Worm (Caenorhabditis elegans) whole organism, L1 larva: ENCODE measurements around the gene ptr-1.

ENCODE experiments used
- ces-1 ChIP-seq: fragments of 150-350 bp; optimal IDR thresholded peaks from 2 replicates; lab custom pipeline; 2014; ENCODE audit warnings: missing biosample characterization, missing genetic modification reagents, missing genetic modification characterization
- lin-13 ChIP-seq: fragments of 150-350 bp; optimal IDR thresholded peaks from 2 replicates; lab custom pipeline; 2014; ENCODE audit warnings: missing biosample characterization, missing genetic modification reagents, missing genetic modification characterization
- lin-14 ChIP-seq: fragments of 200-800 bp; sonication (Bioruptor generic); optimal IDR thresholded peaks from 2 replicates; lab custom pipeline; 2018; ENCODE audit warnings: mild to moderate bottlenecking, missing genetic modification characterization, moderate library complexity, missing compliant biosample characterization
- lin-15B ChIP-seq: fragments of 150-350 bp; sonication (generic microtip); optimal IDR thresholded peaks from 3 replicates; lab custom pipeline; 2014; ENCODE audit warnings: missing biosample characterization, missing genetic modification characterization
- lin-39 ChIP-seq: fragments of 150-350 bp; optimal IDR thresholded peaks from 2 replicates; lab custom pipeline; 2014; ENCODE audit warnings: missing biosample characterization, missing genetic modification reagents, missing genetic modification characterization
- lsy-2 ChIP-seq, 2 experiments: fragments of 150-350 bp; optimal IDR thresholded peaks; 2 replicates each; lab custom pipeline; 2014; ENCODE audit warnings: missing biosample characterization in 2 of 2, missing genetic modification characterization in 2 of 2
- mdl-1 ChIP-seq, 2 experiments: fragments of 150-350 bp; optimal IDR thresholded peaks; 2 replicates each; lab custom pipeline; 2014 to 2017; ENCODE audit warnings: missing biosample characterization in 2 of 2, missing genetic modification characterization in 2 of 2, inconsistent platforms in 1 of 2
- nhr-19 ChIP-seq: fragments of 200-800 bp; sonication (Bioruptor generic); conservative IDR thresholded peaks from 2 replicates; pipeline ENCODE4 v1.3.6; 2022; ENCODE audit warnings: missing genetic modification characterization, missing compliant biosample characterization
- nhr-77 ChIP-seq: fragments of 150-350 bp; optimal IDR thresholded peaks from 2 replicates; lab custom pipeline; 2014; ENCODE audit warnings: missing biosample characterization, missing genetic modification characterization
- rnt-1 ChIP-seq: sonication (generic microtip); optimal IDR thresholded peaks from 2 replicates; lab custom pipeline; 2016; ENCODE audit warnings: mild to moderate bottlenecking, missing genetic modification characterization, moderate library complexity, missing compliant biosample characterization
- sox-4 ChIP-seq: sonication (generic microtip); optimal IDR thresholded peaks from 2 replicates; lab custom pipeline; 2016; ENCODE audit warnings: missing genetic modification characterization, missing compliant biosample characterization
- unc-62 ChIP-seq: fragments of 150-350 bp; optimal IDR thresholded peaks from 2 replicates; lab custom pipeline; 2014; ENCODE audit warnings: missing biosample characterization, missing genetic modification reagents, missing genetic modification characterization
- unc-86 ChIP-seq: sonication (generic microtip); optimal IDR thresholded peaks from 2 replicates; lab custom pipeline; 2016; ENCODE audit warnings: missing genetic modification characterization, missing compliant biosample characterization

DNA sequence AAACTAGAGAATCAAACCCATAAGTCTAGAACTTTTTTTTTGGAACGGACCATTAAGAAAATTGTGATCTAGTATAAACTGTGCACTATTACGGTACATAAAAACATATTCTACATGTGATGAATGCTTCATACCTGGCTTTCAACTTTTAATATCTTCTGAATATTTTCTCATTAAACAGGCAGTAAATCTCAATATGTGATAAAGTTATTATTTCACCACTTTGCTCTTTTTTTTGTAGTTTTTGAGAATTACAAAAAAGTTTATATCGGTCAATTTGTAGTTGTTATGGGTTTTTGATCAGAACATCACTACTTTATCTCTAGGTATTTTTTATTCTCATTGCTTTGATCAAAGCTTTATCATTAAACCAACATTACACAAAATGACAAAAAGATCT, 42.9 kb upstream of the ptr-1 start:
- TF ChIP-seq nhr-19 (GFP tag; lab: Robert Waterston, UW): no peak
- TF ChIP-seq nhr-77 (tag; lab: Kevin White, UChicago): no peak
- TF ChIP-seq lin-14: no peak
- TF ChIP-seq lin-15B (tag; lab: Kevin White, UChicago): no peak
- TF ChIP-seq lsy-2 (tag; optimal IDR thresholded peaks at IDR 0.05; lab: Kevin White, UChicago): no peak
- TF ChIP-seq lin-39 (tag; lab: Kevin White, UChicago): no peak
- TF ChIP-seq lin-13 (GFP tag; lab: Kevin White, UChicago): no peak
- no peak for TF ChIP-seq rnt-1
- TF ChIP-seq mdl-1 (tag; optimal IDR thresholded peaks at IDR 0.05; lab: Kevin White, UChicago): no peak
- no peak for TF ChIP-seq sox-4
- TF ChIP-seq unc-62 (GFP tag; lab: Kevin White, UChicago): no peak
- TF ChIP-seq unc-86 (tag; lab: Kevin White, UChicago): no peak
- TF ChIP-seq ces-1 (GFP tag; lab: Kevin White, UChicago): no peak
